Worm (Caenorhabditis elegans): ENCODE data around the gene R05A10.6.

DNA sequence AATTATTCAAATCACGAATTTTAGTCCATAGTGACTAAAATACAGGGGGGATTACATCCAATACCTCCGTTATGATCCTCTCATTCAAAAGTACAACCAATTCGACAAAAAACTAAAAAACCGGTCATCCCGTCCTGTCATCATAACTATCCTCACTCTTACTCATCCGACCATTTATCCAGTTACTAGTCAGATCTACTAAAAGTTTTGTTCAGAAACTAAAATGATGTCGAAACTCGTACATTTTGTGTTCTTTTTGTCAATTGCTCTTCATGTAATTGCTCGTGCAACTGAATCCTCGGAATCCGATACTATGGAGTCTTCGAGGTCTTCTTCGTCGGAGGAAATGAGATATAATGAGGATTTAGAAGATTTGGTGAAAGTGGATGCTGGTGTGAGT lies 11.5 kb downstream of the R05A10.6 start, which contains the start of gene R05A10.2:
- no peak for TF ChIP-seq him-1 (tag; optimal IDR thresholded peaks at IDR 0.05)
- TF ChIP-seq W03F9.2 (tag; optimal IDR thresholded peaks at IDR 0.05) = no peak
- no peak for TF ChIP-seq dao-5 (tag; optimal IDR thresholded peaks at IDR 0.05)
